Worm (Caenorhabditis elegans) whole organism, L1 larva: ENCODE measurements around the gene srlf-37.

ENCODE experiments used
- C04F5.9 ChIP-seq: sonication (generic microtip); optimal IDR thresholded peaks from 2 replicates; lab custom pipeline; 2016; ENCODE audit warnings: missing genetic modification characterization, missing compliant biosample characterization
- Y116A8C.19 ChIP-seq: sonication (generic microtip); optimal IDR thresholded peaks from 2 replicates; lab custom pipeline; 2016; ENCODE audit warnings: missing compliant biosample characterization, missing genetic modification characterization, borderline replicate concordance
- ama-1 ChIP-seq: fragments of 150-350 bp; optimal IDR thresholded peaks from 2 replicates; lab custom pipeline; 2014
- blmp-1 ChIP-seq: fragments of 150-350 bp; optimal IDR thresholded peaks from 2 replicates; lab custom pipeline; 2014; ENCODE audit warnings: missing biosample characterization, missing genetic modification characterization
- ces-1 ChIP-seq: fragments of 150-350 bp; optimal IDR thresholded peaks from 2 replicates; lab custom pipeline; 2014; ENCODE audit warnings: missing biosample characterization, missing genetic modification reagents, missing genetic modification characterization
- fkh-4 ChIP-seq: sonication (generic microtip); optimal IDR thresholded peaks from 2 replicates; lab custom pipeline; 2016; ENCODE audit warnings: missing compliant biosample characterization, missing genetic modification characterization, borderline replicate concordance
- grh-1 ChIP-seq: fragments of 200-800 bp; sonication (Bioruptor generic); IDR thresholded peaks from 2 replicates; pipeline ENCODE4 v1.3.6; 2022; ENCODE audit warnings: missing genetic modification reagents, missing genetic modification characterization, missing compliant biosample characterization
- nhr-77 ChIP-seq: fragments of 150-350 bp; optimal IDR thresholded peaks from 2 replicates; lab custom pipeline; 2014; ENCODE audit warnings: missing biosample characterization, missing genetic modification characterization
- sup-37 ChIP-seq: fragments of 200-800 bp; sonication (Bioruptor generic); optimal IDR thresholded peaks from 2 replicates; lab custom pipeline; 2018; ENCODE audit warnings: mild to moderate bottlenecking, missing genetic modification characterization, missing compliant biosample characterization
- tbx-2 ChIP-seq: sonication (generic microtip); optimal IDR thresholded peaks from 2 replicates; lab custom pipeline; 2016; ENCODE audit warnings: missing genetic modification characterization, missing compliant biosample characterization
- unc-30 ChIP-seq: sonication (generic microtip); optimal IDR thresholded peaks from 2 replicates; lab custom pipeline; 2017; ENCODE audit warnings: missing biosample characterization, missing genetic modification characterization
- vab-15 ChIP-seq: sonication (generic microtip); optimal IDR thresholded peaks from 2 replicates; lab custom pipeline; 2017; ENCODE audit warnings: missing genotype, mild to moderate bottlenecking, missing genetic modification characterization, missing compliant biosample characterization
- ztf-4 ChIP-seq: fragments of 150-350 bp; optimal IDR thresholded peaks from 2 replicates; lab custom pipeline; 2014; ENCODE audit warnings: missing biosample characterization, missing genetic modification characterization

DNA sequence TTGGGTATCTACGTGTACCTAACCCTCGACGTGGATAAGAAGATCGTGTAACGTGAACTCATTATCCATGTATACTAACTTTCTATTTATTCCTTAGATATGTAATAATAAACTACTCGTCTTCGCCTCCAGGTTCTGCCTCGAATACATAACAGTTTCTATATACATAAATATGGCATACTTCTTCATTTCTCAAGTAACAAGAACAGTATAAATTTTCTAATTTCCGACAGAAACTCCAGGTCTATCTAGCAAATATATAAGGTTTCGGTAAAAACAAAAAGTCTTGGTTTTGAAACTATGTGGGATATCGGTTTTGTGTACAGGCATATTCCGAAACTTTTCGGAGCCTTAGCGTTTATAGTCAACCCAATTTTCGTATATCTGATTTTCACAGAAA is 34.3 kb upstream of the srlf-37 start, which contains the start of gene srj-37:
- TF ChIP-seq ces-1 (no peak), blmp-1 (no peak), nhr-77 (no peak), ztf-4 (tag; lab: Kevin White, UChicago) (no peak), fkh-4 (tag; lab: Kevin White, UChicago) (no peak), tbx-2 (tag; lab: Kevin White, UChicago) (no peak), Y116A8C.19 (tag; lab: Kevin White, UChicago) (no peak), ama-1 (lab: Kevin White, UChicago) (no peak), sup-37 (GFP tag; lab: Kevin White, UChicago) (no peak), unc-30 (tag; lab: Kevin White, UChicago) (no peak), vab-15 (tag; lab: Kevin White, UChicago) (no peak), grh-1 (GFP tag; lab: Robert Waterston, UW) (no peak), C04F5.9 (tag; lab: Kevin White, UChicago) (no peak)
